Fruit fly (Drosophila melanogaster) whole organism, wandering third instar larva: ENCODE results near the gene Ir68b.

Experiments used
- Abd-B ChIP-seq: fragments of >200 bp; optimal IDR thresholded peaks from 2 replicates; lab custom pipeline; 2017; ENCODE audit warnings: missing biosample characterization, missing genetic modification characterization
- CG32264 ChIP-seq: fragments of 200-800 bp; sonication (Bioruptor generic); optimal IDR thresholded peaks from 2 replicates; lab custom pipeline; 2016; ENCODE audit warnings: missing biosample characterization, missing genetic modification characterization
- CG9705 ChIP-seq: fragments of 200-800 bp; sonication (Bioruptor generic); optimal IDR thresholded peaks from 2 replicates; lab custom pipeline; 2018; ENCODE audit warnings: missing biosample characterization, mild to moderate bottlenecking, missing genetic modification characterization
- Dfd ChIP-seq: fragments of >200 bp; optimal IDR thresholded peaks from 2 replicates; lab custom pipeline; 2017; ENCODE audit warnings: missing biosample characterization, missing genetic modification characterization
- Dif ChIP-seq: fragments of 200-275, 200-300 bp; sonication (Bioruptor generic); optimal IDR thresholded peaks from 2 replicates; lab custom pipeline; 2018; ENCODE audit warnings: missing biosample characterization, missing genetic modification characterization; ENCODE audit not compliant: partially characterized antibody
- GATAd ChIP-seq: sonication (Bioruptor generic); optimal IDR thresholded peaks from 2 replicates; lab custom pipeline; 2016; ENCODE audit warnings: missing biosample characterization, missing genetic modification characterization
- HLH106 ChIP-seq: fragments of 200-800 bp; optimal IDR thresholded peaks from 3 replicates; lab custom pipeline; 2019; ENCODE audit warnings: missing biosample characterization, mild to moderate bottlenecking, missing genetic modification characterization, moderate library complexity
- Hnf4 ChIP-seq: fragments of 200-800 bp; sonication (Bioruptor generic); optimal IDR thresholded peaks from 2 replicates; lab custom pipeline; 2016; ENCODE audit warnings: missing biosample characterization, mild to moderate bottlenecking, missing genetic modification characterization
- Hr78 ChIP-seq: fragments of >200 bp; optimal IDR thresholded peaks from 2 replicates; lab custom pipeline; 2017; ENCODE audit warnings: missing biosample characterization, missing genetic modification characterization
- Hr83 ChIP-seq: fragments of 200-300 bp; sonication (Bioruptor generic); optimal IDR thresholded peaks from 2 replicates; lab custom pipeline; 2016; ENCODE audit warnings: missing biosample characterization, mild to moderate bottlenecking, missing genetic modification characterization, moderate library complexity; ENCODE audit not compliant: poor library complexity, severe bottlenecking
- Jra ChIP-seq: sonication (Bioruptor generic); optimal IDR thresholded peaks from 2 replicates; lab custom pipeline; 2016; ENCODE audit warnings: missing biosample characterization, missing genetic modification characterization
- Mio ChIP-seq: sonication (Bioruptor generic); optimal IDR thresholded peaks from 2 replicates; lab custom pipeline; 2016; ENCODE audit warnings: missing biosample characterization, missing genetic modification characterization
- Myc ChIP-seq: fragments of >200 bp; optimal IDR thresholded peaks from 2 replicates; lab custom pipeline; 2017
- N ChIP-seq: fragments of >200 bp; optimal IDR thresholded peaks from 2 replicates; lab custom pipeline; 2018; ENCODE audit warnings: missing biosample characterization, missing external identifiers, missing genetic modification characterization
- OdsH ChIP-seq: fragments of 200-800 bp; sonication (Bioruptor generic); optimal IDR thresholded peaks from 2 replicates; lab custom pipeline; 2016; ENCODE audit warnings: missing biosample characterization, mild to moderate bottlenecking, missing genetic modification characterization
- Rel ChIP-seq, 2 experiments: fragments of 200-800 bp; sonication (Bioruptor generic) in 1 of 2; optimal IDR thresholded peaks; 2 replicates in 1 of 2; 3 replicates in 1 of 2; lab custom pipeline; 2016 to 2019; ENCODE audit warnings: mild to moderate bottlenecking in 2 of 2, missing biosample characterization in 2 of 2, missing genetic modification characterization in 2 of 2, moderate library complexity in 1 of 2
- Sp1 ChIP-seq: fragments of 200-800 bp; sonication (Bioruptor generic); optimal IDR thresholded peaks from 3 replicates; lab custom pipeline; 2019; ENCODE audit warnings: missing biosample characterization, mild to moderate bottlenecking, missing genetic modification characterization, moderate library complexity
- Vsx2 ChIP-seq: fragments of 200-300, 225-300 bp; sonication (Bioruptor generic); optimal IDR thresholded peaks from 2 replicates; lab custom pipeline; 2018; ENCODE audit warnings: missing biosample characterization, missing genetic modification characterization; ENCODE audit not compliant: partially characterized antibody
- br ChIP-seq: fragments of 200-800 bp; sonication (Bioruptor generic); optimal IDR thresholded peaks from 2 replicates; lab custom pipeline; 2016; ENCODE audit warnings: missing biosample characterization, missing genetic modification characterization
- brk ChIP-seq: fragments of 200-800 bp; sonication (Bioruptor generic); optimal IDR thresholded peaks from 2 replicates; lab custom pipeline; 2016; ENCODE audit warnings: missing biosample characterization, mild to moderate bottlenecking, missing genetic modification characterization
- dl ChIP-seq, 2 experiments: fragments of 175-275, 200-275 bp in 1 of 2; fragments of 200-275 bp in 1 of 2; sonication (Bioruptor generic); optimal IDR thresholded peaks; lab custom pipeline; 2018; ENCODE audit warnings: mild to moderate bottlenecking in 2 of 2, missing biosample characterization in 2 of 2, missing genetic modification characterization in 2 of 2, moderate library complexity in 2 of 2; ENCODE audit not compliant: partially characterized antibody in 2 of 2, insufficient read depth in 1 of 2
- dmrt93B ChIP-seq: fragments of 200-800 bp; sonication (Bioruptor generic); optimal IDR thresholded peaks from 2 replicates; lab custom pipeline; 2018; ENCODE audit warnings: missing biosample characterization, mild to moderate bottlenecking, missing genetic modification characterization
- dsf ChIP-seq: sonication (Bioruptor generic); optimal IDR thresholded peaks from 2 replicates; lab custom pipeline; 2016; ENCODE audit warnings: missing biosample characterization, missing genetic modification characterization, borderline replicate concordance
- ey ChIP-seq: fragments of 200-800 bp; sonication (Bioruptor generic); optimal IDR thresholded peaks from 2 replicates; lab custom pipeline; 2016; ENCODE audit warnings: missing biosample characterization, missing genetic modification characterization
- foxo ChIP-seq, 2 experiments: fragments of 200-800 bp; sonication (Bioruptor generic); optimal IDR thresholded peaks; 2 replicates in 1 of 2; 3 replicates in 1 of 2; lab custom pipeline; 2016 to 2017; ENCODE audit warnings: missing biosample characterization in 2 of 2, missing genetic modification characterization in 2 of 2
- fru ChIP-seq: fragments of 200-800 bp; sonication (Bioruptor generic); optimal IDR thresholded peaks from 3 replicates; lab custom pipeline; 2016; ENCODE audit warnings: missing biosample characterization, mild to moderate bottlenecking, missing genetic modification characterization
- h ChIP-seq: fragments of 200-800 bp; sonication (Bioruptor generic); optimal IDR thresholded peaks from 3 replicates; lab custom pipeline; 2016; ENCODE audit warnings: missing biosample characterization, mild to moderate bottlenecking, missing genetic modification characterization
- jim ChIP-seq: fragments of 175-275, 200-325 bp; sonication (Bioruptor generic); optimal IDR thresholded peaks from 2 replicates; lab custom pipeline; 2016; ENCODE audit warnings: missing biosample characterization, mild to moderate bottlenecking, missing genetic modification characterization
- lola ChIP-seq: fragments of >200 bp; optimal IDR thresholded peaks from 2 replicates; lab custom pipeline; 2017; ENCODE audit warnings: missing biosample characterization, missing genetic modification characterization
- pan ChIP-seq: fragments of >200 bp; optimal IDR thresholded peaks from 2 replicates; lab custom pipeline; 2017
- psq ChIP-seq: fragments of 200-800 bp; sonication (Bioruptor generic); optimal IDR thresholded peaks from 3 replicates; lab custom pipeline; 2017; ENCODE audit warnings: missing biosample characterization, mild to moderate bottlenecking, missing genetic modification characterization, moderate library complexity
- rgr ChIP-seq: fragments of 200-800 bp; sonication (Bioruptor generic); optimal IDR thresholded peaks from 3 replicates; lab custom pipeline; 2016; ENCODE audit warnings: missing biosample characterization, mild to moderate bottlenecking, missing genetic modification characterization
- sage ChIP-seq: fragments of 200-800 bp; sonication (Bioruptor generic); optimal IDR thresholded peaks from 2 replicates; lab custom pipeline; 2016; ENCODE audit warnings: missing biosample characterization, mild to moderate bottlenecking, missing genetic modification characterization
- sv ChIP-seq: fragments of 200-800 bp; sonication (Bioruptor generic); optimal IDR thresholded peaks from 3 replicates; lab custom pipeline; 2016; ENCODE audit warnings: missing biosample characterization, missing genetic modification characterization
- tai ChIP-seq: sonication (Bioruptor generic); optimal IDR thresholded peaks from 2 replicates; lab custom pipeline; 2016; ENCODE audit warnings: missing biosample characterization, missing genetic modification characterization
- usp ChIP-seq: fragments of >200 bp; optimal IDR thresholded peaks from 2 replicates; lab custom pipeline; 2017; ENCODE audit warnings: missing biosample characterization, missing genetic modification characterization
- woc ChIP-seq: sonication (Bioruptor generic); optimal IDR thresholded peaks from 2 replicates; lab custom pipeline; 2016; ENCODE audit warnings: missing biosample characterization, mild to moderate bottlenecking, missing genetic modification characterization

Ir68b gene

dm6 chr3L:12149024-12149423 is 21.8 kb upstream of the Ir68b start, which contains the start of gene CG32099:
CG32099 (plus strand) TSS chr3L:12149273.
- TF ChIP-seq dsf (no peak), Vsx2 (GFP tag; lab: Kevin White, UChicago) (no peak), Rel (GFP tag; optimal IDR thresholded peaks at IDR 0.05; lab: Kevin White, UChicago) (no peak), Rel (tag; optimal IDR thresholded peaks at IDR 0.05; lab: Kevin White, UChicago) (peak; percentile 82), usp (no peak), Dfd (GFP tag; lab: Kevin White, UChicago) (no peak)

DNA sequence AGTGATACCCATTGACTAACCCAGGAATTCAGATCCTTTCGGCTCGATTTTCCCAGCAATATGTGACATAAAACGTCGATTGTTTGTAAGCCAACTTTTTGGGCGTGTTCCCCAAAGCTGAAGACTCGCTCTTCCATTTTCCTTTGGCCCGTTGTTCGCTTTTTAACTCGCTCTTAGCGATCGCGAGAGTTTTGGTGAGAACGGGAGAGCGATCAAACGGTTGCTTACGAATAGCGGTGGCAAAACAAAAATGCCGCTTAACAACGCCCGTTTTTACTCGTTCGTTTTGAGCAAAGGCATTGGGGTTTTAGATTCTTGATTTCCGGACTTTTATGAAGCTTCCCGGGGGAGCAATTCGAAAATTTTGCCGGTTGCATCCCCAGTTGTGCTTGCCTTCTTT is 19.8 kb upstream of the Ir68b start:
- TF ChIP-seq psq (GFP tag; lab: Kevin White, UChicago) (peak; percentile 80), Vsx2 (GFP tag; lab: Kevin White, UChicago) (no peak), CG32264 (GFP tag; lab: Kevin White, UChicago) (no peak), h (GFP tag; lab: Kevin White, UChicago) (no peak), CG9705 (GFP tag; lab: Kevin White, UChicago) (no peak)

dm6 chr3L:12145709-12146694 is 18.8 kb upstream of the Ir68b start, which contains the start of the genes eIF3l and Nrx-IV:
eIF3l (minus strand) TSS chr3L:12146097.
Nrx-IV (plus strand) TSS chr3L:12146519.
- TF ChIP-seq Sp1 (GFP tag; lab: Kevin White, UChicago) (no peak), Abd-B (GFP tag; lab: Kevin White, UChicago) (no peak), Rel (GFP tag; optimal IDR thresholded peaks at IDR 0.05; lab: Kevin White, UChicago) (no peak), Rel (tag; optimal IDR thresholded peaks at IDR 0.05; lab: Kevin White, UChicago) (peak; percentile 73), N (GFP tag; lab: Kevin White, UChicago) (no peak), woc (peak; percentile 62), lola (GFP tag; lab: Kevin White, UChicago) (no peak), dsf (no peak)

DNA sequence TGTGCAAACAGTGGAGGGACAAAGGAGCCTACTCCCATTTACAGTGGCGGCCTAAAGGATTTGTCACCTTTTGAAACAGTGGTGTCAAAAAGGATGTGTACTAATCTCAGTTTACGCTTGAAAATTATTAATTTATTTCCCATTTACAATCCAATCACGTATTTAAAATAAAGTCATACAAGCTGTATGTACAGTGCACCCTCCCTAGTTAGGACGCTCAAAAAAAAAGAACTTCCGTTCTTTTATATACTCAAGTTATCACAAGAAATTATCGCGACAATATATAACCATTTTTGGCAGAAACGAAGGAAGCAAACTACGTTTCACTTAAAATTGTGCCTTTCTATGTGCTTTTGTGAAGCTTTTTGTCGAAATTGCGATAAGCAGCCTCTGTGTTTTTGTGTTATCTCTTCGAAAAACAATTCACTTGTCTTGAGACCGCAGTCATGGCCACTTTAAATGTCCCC is 12.1 kb upstream of the Ir68b start:
- TF ChIP-seq OdsH (GFP tag; lab: Kevin White, UChicago): peak; percentile 68
- TF ChIP-seq GATAd (GFP tag; lab: Kevin White, UChicago): no peak
- TF ChIP-seq dl (GFP tag; optimal IDR thresholded peaks at IDR 0.05; lab: Kevin White, UChicago; ENCODE audit: insufficient read depth in 1 of 2, partially characterized antibody in 2 of 2): no peak
- no peak for TF ChIP-seq CG9705 (GFP tag; lab: Kevin White, UChicago)
- TF ChIP-seq Myc (lab: Kevin White, UChicago): no peak
- TF ChIP-seq Mio (GFP tag; lab: Kevin White, UChicago): no peak
- TF ChIP-seq Hr83 (GFP tag; lab: Kevin White, UChicago): peak; percentile 35
- peak; percentile 65 for TF ChIP-seq ey (GFP tag; lab: Kevin White, UChicago)
- peak; percentile 82 for TF ChIP-seq fru
- peak; percentile 69 for TF ChIP-seq rgr (GFP tag; lab: Kevin White, UChicago)
- peak; percentile 70 for TF ChIP-seq br (GFP tag; lab: Kevin White, UChicago)
- TF ChIP-seq sv: peak; percentile 36
- TF ChIP-seq psq (GFP tag; lab: Kevin White, UChicago): peak; percentile 44
- TF ChIP-seq Sp1 (GFP tag; lab: Kevin White, UChicago): peak; percentile 43
- peak; percentile 33 for TF ChIP-seq woc
- no peak for TF ChIP-seq jim (GFP tag; lab: Kevin White, UChicago)
- TF ChIP-seq Hnf4 (GFP tag; lab: Kevin White, UChicago): peak; percentile 70
- no peak for TF ChIP-seq brk
- TF ChIP-seq N (GFP tag; lab: Kevin White, UChicago): no peak
- no peak for TF ChIP-seq Hr78 (GFP tag; lab: Kevin White, UChicago)
- TF ChIP-seq pan (lab: Kevin White, UChicago): no peak
- TF ChIP-seq Dif (GFP tag; lab: Kevin White, UChicago): no peak
- TF ChIP-seq Vsx2 (GFP tag; lab: Kevin White, UChicago): no peak
- TF ChIP-seq Jra: peak; percentile 75
- peak; percentile 58 for TF ChIP-seq HLH106 (tag; lab: Kevin White, UChicago)
- no peak for TF ChIP-seq sage
- no peak for TF ChIP-seq lola (GFP tag; lab: Kevin White, UChicago)
- no peak for TF ChIP-seq Abd-B (GFP tag; lab: Kevin White, UChicago)
- TF ChIP-seq dsf: no peak
- TF ChIP-seq tai: no peak
- TF ChIP-seq h (GFP tag; lab: Kevin White, UChicago): peak; percentile 69
- no peak for TF ChIP-seq dmrt93B (GFP tag; lab: Kevin White, UChicago)
- peak; percentile 32 to 78 for TF ChIP-seq foxo (GFP tag; optimal IDR thresholded peaks at IDR 0.05; lab: Kevin White, UChicago)
- TF ChIP-seq Rel (GFP tag; optimal IDR thresholded peaks at IDR 0.05; lab: Kevin White, UChicago): no peak
- no peak for TF ChIP-seq Rel (tag; optimal IDR thresholded peaks at IDR 0.05; lab: Kevin White, UChicago)
